Worm (Caenorhabditis elegans) whole organism, L3 larva: ENCODE data around the gene fbxa-63.

ENCODE experiments used
- R02D3.7 ChIP-seq: fragments of 150-350 bp; optimal IDR thresholded peaks from 2 replicates; lab custom pipeline; 2014; ENCODE audit warnings: missing biosample characterization, missing genetic modification characterization
- ZK546.5 ChIP-seq: sonication (generic microtip); optimal IDR thresholded peaks from 2 replicates; lab custom pipeline; 2017; ENCODE audit warnings: missing biosample characterization, missing genetic modification characterization
- aly-2 ChIP-seq: fragments of 150-350 bp; optimal IDR thresholded peaks from 2 replicates; lab custom pipeline; 2014; ENCODE audit warnings: missing biosample characterization, missing genetic modification characterization
- ama-1 ChIP-seq: fragments of 150-350 bp; optimal IDR thresholded peaks from 2 replicates; lab custom pipeline; 2018
- ceh-16 ChIP-seq: sonication (generic microtip); optimal IDR thresholded peaks from 2 replicates; lab custom pipeline; 2017; ENCODE audit warnings: missing biosample characterization, missing genetic modification characterization
- ceh-28 ChIP-seq: fragments of 150-350 bp; optimal IDR thresholded peaks from 2 replicates; lab custom pipeline; 2014; ENCODE audit warnings: missing biosample characterization, missing genetic modification reagents, missing genetic modification characterization
- ceh-82 ChIP-seq: fragments of 150-350 bp; optimal IDR thresholded peaks from 2 replicates; lab custom pipeline; 2014; ENCODE audit warnings: missing biosample characterization, missing genetic modification characterization
- ceh-9 ChIP-seq: sonication (generic microtip); optimal IDR thresholded peaks from 2 replicates; lab custom pipeline; 2018; ENCODE audit warnings: missing biosample characterization, missing genetic modification characterization
- daf-12 ChIP-seq: fragments of 150-350 bp; optimal IDR thresholded peaks from 2 replicates; lab custom pipeline; 2014; ENCODE audit warnings: missing biosample characterization, missing genetic modification reagents, missing genetic modification characterization
- egl-27 ChIP-seq: sonication (generic microtip); optimal IDR thresholded peaks from 4 replicates; lab custom pipeline; 2017; ENCODE audit warnings: missing biosample characterization, missing genetic modification reagents, missing genetic modification characterization
- egl-5 ChIP-seq: fragments of 150-350 bp; optimal IDR thresholded peaks from 2 replicates; lab custom pipeline; 2017; ENCODE audit warnings: missing biosample characterization, missing genetic modification reagents, missing genetic modification characterization, inconsistent platforms
- elt-1 ChIP-seq: fragments of 150-350 bp; optimal IDR thresholded peaks from 2 replicates; lab custom pipeline; 2014; ENCODE audit warnings: missing biosample characterization, missing genetic modification characterization
- elt-2 ChIP-seq: sonication (generic microtip); optimal IDR thresholded peaks from 2 replicates; lab custom pipeline; 2016; ENCODE audit warnings: missing genetic modification reagents, mild to moderate bottlenecking, missing genetic modification characterization, missing compliant biosample characterization
- elt-3 ChIP-seq, 3 experiments: fragments of 150-350 bp in 1 of 3; sonication (generic microtip) in 2 of 3; optimal IDR thresholded peaks; 2 replicates in 2 of 3; 4 replicates in 1 of 3; lab custom pipeline; 2014 to 2017; ENCODE audit warnings: missing biosample characterization in 3 of 3, missing genetic modification characterization in 3 of 3
- eor-1 ChIP-seq, 2 experiments: fragments of 150-350 bp; optimal IDR thresholded peaks; 2 replicates each; lab custom pipeline; 2014 to 2018; ENCODE audit warnings: missing biosample characterization in 2 of 2, missing genetic modification characterization in 2 of 2
- fkh-10 ChIP-seq: sonication (generic microtip); optimal IDR thresholded peaks from 2 replicates; lab custom pipeline; 2017; ENCODE audit warnings: missing biosample characterization, missing genetic modification reagents, missing genetic modification characterization
- fkh-2 ChIP-seq: fragments of 150-350 bp; optimal IDR thresholded peaks from 2 replicates; lab custom pipeline; 2014; ENCODE audit warnings: missing biosample characterization, missing genetic modification reagents, missing genetic modification characterization
- fos-1 ChIP-seq: fragments of 150-350 bp; optimal IDR thresholded peaks from 2 replicates; lab custom pipeline; 2014; ENCODE audit warnings: missing biosample characterization, missing genetic modification characterization
- hmg-11 ChIP-seq: sonication (generic microtip); optimal IDR thresholded peaks from 2 replicates; lab custom pipeline; 2016; ENCODE audit warnings: missing genetic modification characterization, missing compliant biosample characterization
- jun-1 ChIP-seq: fragments of 150-350 bp; optimal IDR thresholded peaks from 2 replicates; lab custom pipeline; 2014; ENCODE audit warnings: missing biosample characterization, missing genetic modification reagents, missing genetic modification characterization
- lin-15B ChIP-seq: fragments of 150-350 bp; optimal IDR thresholded peaks from 2 replicates; lab custom pipeline; 2014; ENCODE audit warnings: missing biosample characterization, missing genetic modification characterization
- lin-39 ChIP-seq: fragments of 150-350 bp; optimal IDR thresholded peaks from 2 replicates; lab custom pipeline; 2018; ENCODE audit warnings: missing biosample characterization, missing genetic modification reagents, missing genetic modification characterization
- lsy-12 ChIP-seq: sonication (generic microtip); optimal IDR thresholded peaks from 2 replicates; lab custom pipeline; 2016; ENCODE audit warnings: mild to moderate bottlenecking, missing genetic modification characterization, missing compliant biosample characterization
- mdl-1 ChIP-seq: fragments of 150-350 bp; optimal IDR thresholded peaks from 2 replicates; lab custom pipeline; 2014; ENCODE audit warnings: missing biosample characterization, missing genetic modification characterization
- mml-1 ChIP-seq: fragments of 150-350 bp; sonication (generic microtip); optimal IDR thresholded peaks from 3 replicates; lab custom pipeline; 2014; ENCODE audit warnings: missing biosample characterization, missing genetic modification characterization
- nfya-1 ChIP-seq: sonication (generic microtip); optimal IDR thresholded peaks from 2 replicates; lab custom pipeline; 2017; ENCODE audit warnings: missing genetic modification characterization, mild to moderate bottlenecking, missing compliant biosample characterization, antibody characterized with exemption, moderate library complexity; ENCODE audit not compliant: insufficient read depth
- nhr-11 ChIP-seq: fragments of 150-350 bp; optimal IDR thresholded peaks from 2 replicates; lab custom pipeline; 2014; ENCODE audit warnings: missing biosample characterization, missing genetic modification characterization
- nhr-12 ChIP-seq: fragments of 150-350 bp; optimal IDR thresholded peaks from 2 replicates; lab custom pipeline; 2014; ENCODE audit warnings: missing biosample characterization, missing genetic modification characterization
- nhr-23 ChIP-seq: fragments of 150-350 bp; optimal IDR thresholded peaks from 2 replicates; lab custom pipeline; 2014; ENCODE audit warnings: missing biosample characterization, missing genetic modification reagents, missing genetic modification characterization
- nhr-237 ChIP-seq: fragments of 150-350 bp; optimal IDR thresholded peaks from 2 replicates; lab custom pipeline; 2014; ENCODE audit warnings: missing biosample characterization, missing genetic modification characterization
- nhr-25 ChIP-seq: sonication (generic microtip); optimal IDR thresholded peaks from 2 replicates; lab custom pipeline; 2017; ENCODE audit warnings: missing biosample characterization, missing genetic modification characterization
- nhr-28 ChIP-seq: fragments of 150-350 bp; optimal IDR thresholded peaks from 2 replicates; lab custom pipeline; 2014; ENCODE audit warnings: missing biosample characterization, missing genetic modification characterization
- nhr-43 ChIP-seq: sonication (generic microtip); optimal IDR thresholded peaks from 2 replicates; lab custom pipeline; 2016; ENCODE audit warnings: mild to moderate bottlenecking, missing genetic modification characterization, missing compliant biosample characterization; ENCODE audit not compliant: poor library complexity, severe bottlenecking
- nhr-67 ChIP-seq: fragments of 150-350 bp; optimal IDR thresholded peaks from 2 replicates; lab custom pipeline; 2014; ENCODE audit warnings: missing biosample characterization, missing genetic modification characterization
- nhr-76 ChIP-seq: fragments of 150-350 bp; sonication (generic microtip); optimal IDR thresholded peaks from 5 replicates; lab custom pipeline; 2014; ENCODE audit warnings: missing biosample characterization, missing genetic modification characterization
- nhr-77 ChIP-seq: fragments of 150-350 bp; optimal IDR thresholded peaks from 2 replicates; lab custom pipeline; 2014; ENCODE audit warnings: missing biosample characterization, missing genetic modification characterization
- pha-4 ChIP-seq: fragments of 150-350 bp; optimal IDR thresholded peaks from 2 replicates; lab custom pipeline; 2014; ENCODE audit warnings: missing biosample characterization, missing genetic modification reagents, missing genetic modification characterization
- pqm-1 ChIP-seq: fragments of 150-350 bp; optimal IDR thresholded peaks from 2 replicates; lab custom pipeline; 2017; ENCODE audit warnings: missing biosample characterization, missing genetic modification characterization, inconsistent platforms
- sea-2 ChIP-seq: fragments of 150-350 bp; sonication (generic microtip); optimal IDR thresholded peaks from 4 replicates; lab custom pipeline; 2014; ENCODE audit warnings: missing biosample characterization, missing genetic modification reagents, missing genetic modification characterization
- skn-1 ChIP-seq: fragments of 150-350 bp; optimal IDR thresholded peaks from 2 replicates; lab custom pipeline; 2014; ENCODE audit warnings: missing biosample characterization, missing genetic modification characterization
- snpc-4 ChIP-seq: fragments of 150-350 bp; optimal IDR thresholded peaks from 2 replicates; lab custom pipeline; 2014; ENCODE audit warnings: missing biosample characterization, missing genetic modification characterization
- tbx-2 ChIP-seq: sonication (generic microtip); optimal IDR thresholded peaks from 2 replicates; lab custom pipeline; 2016; ENCODE audit warnings: mild to moderate bottlenecking, missing genetic modification characterization, missing compliant biosample characterization
- unc-39 ChIP-seq: sonication (generic microtip); optimal IDR thresholded peaks from 4 replicates; lab custom pipeline; 2017; ENCODE audit warnings: missing biosample characterization, missing genetic modification characterization
- unc-62 ChIP-seq: fragments of 150-350 bp; sonication (generic microtip); optimal IDR thresholded peaks from 4 replicates; lab custom pipeline; 2014; ENCODE audit warnings: missing biosample characterization, missing genetic modification reagents, missing genetic modification characterization
- zag-1 ChIP-seq: fragments of 150-350 bp; optimal IDR thresholded peaks from 2 replicates; lab custom pipeline; 2014; ENCODE audit warnings: missing biosample characterization, missing genetic modification characterization
- ztf-11 ChIP-seq: fragments of 150-350 bp; optimal IDR thresholded peaks from 2 replicates; lab custom pipeline; 2014; ENCODE audit warnings: missing biosample characterization, missing genetic modification characterization
- ztf-4 ChIP-seq: fragments of 150-350 bp; optimal IDR thresholded peaks from 2 replicates; lab custom pipeline; 2014; ENCODE audit warnings: missing biosample characterization, missing genetic modification characterization

Gene fbxa-63

DNA sequence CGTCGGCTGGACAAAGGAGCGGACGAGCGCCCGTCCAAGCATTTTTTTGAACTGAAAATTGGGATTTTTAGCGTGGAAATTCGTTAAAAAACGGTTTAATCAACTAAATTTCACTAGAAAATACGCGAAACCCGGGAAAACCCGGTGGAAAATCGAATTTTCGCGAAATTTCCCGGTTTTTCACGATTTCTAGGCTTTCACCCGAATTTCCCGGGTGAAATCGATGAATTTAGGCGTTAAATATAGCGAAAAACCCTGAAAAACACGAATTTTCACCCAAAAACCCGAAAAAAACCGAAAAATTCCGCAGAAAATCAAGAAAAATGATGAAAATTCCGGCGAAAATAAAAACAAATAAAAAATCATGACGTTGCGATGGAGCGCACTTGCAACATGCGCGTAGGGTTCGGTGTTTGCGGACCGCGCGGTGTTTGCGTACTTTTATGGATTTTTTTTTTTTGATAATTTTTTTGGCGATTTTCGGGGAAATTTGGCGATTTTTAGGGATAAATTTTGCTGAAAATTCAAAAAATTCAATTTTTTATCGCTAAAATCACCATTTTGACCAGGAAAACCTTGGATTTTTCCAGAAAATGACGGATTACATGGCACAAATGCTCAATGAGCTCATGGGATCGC is 41.2 kb upstream of the fbxa-63 start, which contains the start of the genes mrpl-45 and Y119D3B.12:
Gene mrpl-45, minus strand, starts transcription at position 51 of the 639 bp plus-strand sequence.
Gene Y119D3B.12, plus strand, starts transcription at position 589 of the 639 bp plus-strand sequence.
- TF ChIP-seq unc-62 (GFP tag; lab: Kevin White, UChicago), result no peak
- TF ChIP-seq zag-1 (tag; lab: Kevin White, UChicago), result no peak
- peak; percentile 68 for TF ChIP-seq ceh-28 (tag; lab: Kevin White, UChicago)
- TF ChIP-seq egl-5 (tag; lab: Kevin White, UChicago), result peak; percentile 97
- no peak for TF ChIP-seq aly-2 (tag; lab: Kevin White, UChicago)
- peak; percentile 73 for TF ChIP-seq lin-39 (tag; lab: Kevin White, UChicago)
- TF ChIP-seq egl-27 (tag; lab: Kevin White, UChicago), result no peak
- TF ChIP-seq ceh-16 (tag; lab: Kevin White, UChicago), result no peak
- no peak for TF ChIP-seq elt-3 (tag; optimal IDR thresholded peaks at IDR 0.05; lab: Kevin White, UChicago)
- no peak for TF ChIP-seq lsy-12 (tag; lab: Kevin White, UChicago)
- no peak for TF ChIP-seq eor-1 (tag; optimal IDR thresholded peaks at IDR 0.05; lab: Kevin White, UChicago)
- TF ChIP-seq ztf-4 (tag; lab: Kevin White, UChicago), result no peak
- no peak for TF ChIP-seq nhr-11 (tag; lab: Kevin White, UChicago)
- no peak for TF ChIP-seq mdl-1
- TF ChIP-seq nhr-77, result peak; percentile 23
- TF ChIP-seq fkh-10, result peak; percentile 64
- TF ChIP-seq nhr-76 (tag; lab: Kevin White, UChicago), result no peak
- TF ChIP-seq R02D3.7 (tag; lab: Kevin White, UChicago), result peak; percentile 70
- peak; percentile 22 for TF ChIP-seq elt-2
- peak; percentile 53 for TF ChIP-seq nhr-25 (tag; lab: Kevin White, UChicago)
- TF ChIP-seq skn-1 (tag; lab: Kevin White, UChicago), result peak; percentile 90
- TF ChIP-seq nhr-12 (tag; lab: Kevin White, UChicago), result no peak
- peak; percentile 95 for TF ChIP-seq lin-15B (tag; lab: Kevin White, UChicago)
- no peak for TF ChIP-seq ztf-11
- TF ChIP-seq sea-2, result no peak
- TF ChIP-seq tbx-2, result peak; percentile 39
- peak; percentile 29 for TF ChIP-seq jun-1
- TF ChIP-seq ZK546.5 (tag; lab: Kevin White, UChicago), result no peak
- no peak for TF ChIP-seq nhr-237 (tag; lab: Kevin White, UChicago)
- peak; percentile 54 for TF ChIP-seq ama-1 (lab: Kevin White, UChicago)
- no peak for TF ChIP-seq mml-1 (tag; lab: Kevin White, UChicago)
- no peak for TF ChIP-seq daf-12 (tag; lab: Kevin White, UChicago)
- TF ChIP-seq nhr-23, result peak; percentile 67
- TF ChIP-seq hmg-11 (tag; lab: Kevin White, UChicago), result peak; percentile 61
- no peak for TF ChIP-seq fos-1 (tag; lab: Kevin White, UChicago)
- no peak for TF ChIP-seq nhr-67 (tag; lab: Kevin White, UChicago)
- TF ChIP-seq snpc-4, result peak; percentile 74
- no peak for TF ChIP-seq nhr-28 (tag; lab: Kevin White, UChicago)
- peak; percentile 2 for TF ChIP-seq ceh-82 (tag; lab: Kevin White, UChicago)
- TF ChIP-seq nfya-1, result peak; percentile 85
- TF ChIP-seq pha-4 (tag; lab: Kevin White, UChicago), result peak; percentile 91
- TF ChIP-seq unc-39 (tag; lab: Kevin White, UChicago), result no peak
- TF ChIP-seq elt-1 (tag; lab: Kevin White, UChicago), result peak; percentile 59
- no peak for TF ChIP-seq fkh-2 (tag; lab: Kevin White, UChicago)
- no peak for TF ChIP-seq ceh-9 (tag; lab: Kevin White, UChicago)
- peak; percentile 22 for TF ChIP-seq pqm-1 (tag; lab: Kevin White, UChicago)
- peak; percentile 42 for TF ChIP-seq nhr-43 (tag; lab: Kevin White, UChicago)
